Worm (Caenorhabditis elegans): ENCODE results near the gene ttr-6.

DNA sequence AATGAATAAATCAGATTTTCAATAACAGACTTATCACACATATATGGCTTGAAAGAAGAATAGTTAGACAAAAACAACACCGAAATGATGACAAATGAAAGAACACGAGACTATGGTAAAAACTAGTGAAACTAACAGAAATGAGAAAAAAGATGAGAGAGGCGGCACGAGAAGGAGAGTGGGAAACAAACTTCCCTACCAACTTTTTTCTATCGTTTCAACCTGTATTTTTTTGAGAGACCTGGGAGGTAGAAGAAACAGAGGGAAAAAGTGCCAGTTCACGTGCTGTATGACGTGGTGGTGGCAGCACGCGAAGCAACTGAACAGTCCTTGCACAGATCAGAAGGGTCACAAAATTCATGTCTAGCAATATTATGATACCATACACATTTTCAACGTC, 45.9 kb upstream of the ttr-6 start:
- no peak for TF ChIP-seq tra-4 (tag; optimal IDR thresholded peaks at IDR 0.05)
- no peak for TF ChIP-seq ama-1 (optimal IDR thresholded peaks at IDR 0.05)
- TF ChIP-seq sea-1 (GFP tag; conservative IDR thresholded peaks at IDR 0.05) = no peak
- no peak for TF ChIP-seq tbx-37 (GFP tag; conservative IDR thresholded peaks at IDR 0.05)
- no peak for TF ChIP-seq ceh-36 (tag; optimal IDR thresholded peaks at IDR 0.05)
- no peak for TF ChIP-seq aly-1 (tag; optimal IDR thresholded peaks at IDR 0.05)
- TF ChIP-seq F13C5.2 (tag; optimal IDR thresholded peaks at IDR 0.05) = no peak
- no peak for TF ChIP-seq hnd-1 (tag; optimal IDR thresholded peaks at IDR 0.05)
- TF ChIP-seq hmbx-1 (tag; optimal IDR thresholded peaks at IDR 0.05) = no peak
- no peak for TF ChIP-seq pes-1 (GFP tag; IDR thresholded peaks at IDR 0.05)
- TF ChIP-seq scrt-1 (GFP tag; IDR thresholded peaks at IDR 0.05) = no peak
